Fruit fly (Drosophila melanogaster): Measurements from ENCODE around the gene CG31913.

CG31913 gene

DNA sequence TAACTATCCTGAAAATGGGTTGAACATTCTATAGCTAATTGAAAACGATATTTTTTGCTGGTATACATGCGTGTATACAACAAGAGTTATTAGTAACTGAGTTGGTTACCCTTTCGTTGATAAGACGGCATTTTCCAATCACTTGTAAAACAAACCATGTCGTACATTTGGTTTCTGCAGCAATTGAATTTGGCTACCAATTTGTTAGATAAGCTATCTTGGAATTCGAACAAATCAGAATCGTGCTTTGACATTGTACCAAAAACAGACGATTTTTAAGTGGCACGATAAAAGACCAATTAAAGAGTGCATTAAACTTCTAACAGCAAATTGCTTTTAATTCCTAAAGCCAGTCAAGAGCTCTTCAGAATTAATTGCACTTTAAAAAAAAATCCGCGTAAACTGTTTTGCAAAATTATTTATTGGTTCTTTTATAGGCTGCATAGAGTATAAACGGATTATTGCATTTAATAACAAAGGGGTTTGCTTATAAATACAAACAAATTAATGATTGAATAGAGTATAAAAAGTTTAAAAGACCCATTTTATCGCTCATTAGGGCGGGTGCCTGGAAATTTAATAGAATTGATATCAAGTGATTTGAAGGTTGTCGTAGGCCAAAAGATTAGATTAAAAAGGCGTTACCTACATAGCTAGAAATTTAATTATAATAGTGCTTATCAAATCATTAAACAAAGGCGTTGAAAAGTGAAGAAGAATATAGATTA, 7.1 kb downstream of the CG31913 start:
- TF ChIP-seq noc (tag; optimal IDR thresholded peaks at IDR 0.05), result no peak

DNA sequence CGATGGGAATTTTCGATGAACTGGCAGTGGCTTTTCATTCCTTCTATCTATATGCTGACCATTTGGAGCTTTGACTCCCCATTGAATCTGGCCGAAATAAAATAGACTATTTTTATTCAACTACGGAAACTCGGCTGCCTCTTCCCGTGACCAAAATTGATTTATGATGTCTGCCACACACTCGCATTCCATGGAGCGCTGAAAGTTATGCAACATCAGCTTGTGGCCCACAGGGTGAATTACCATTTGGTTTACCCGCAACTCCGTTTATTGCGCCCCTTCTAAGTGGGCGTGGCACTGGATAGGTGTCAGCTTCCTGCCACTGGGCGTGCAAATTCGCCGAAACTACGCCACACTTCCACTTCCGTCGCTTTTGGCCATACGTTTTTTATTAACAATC, 9.3 kb downstream of the CG31913 start:
- no peak for TF ChIP-seq noc (tag; optimal IDR thresholded peaks at IDR 0.05)

dm6 chr2L:5795192-5795591, 11.4 kb downstream of the CG31913 start:
- TF ChIP-seq noc (tag; optimal IDR thresholded peaks at IDR 0.05), result no peak

DNA sequence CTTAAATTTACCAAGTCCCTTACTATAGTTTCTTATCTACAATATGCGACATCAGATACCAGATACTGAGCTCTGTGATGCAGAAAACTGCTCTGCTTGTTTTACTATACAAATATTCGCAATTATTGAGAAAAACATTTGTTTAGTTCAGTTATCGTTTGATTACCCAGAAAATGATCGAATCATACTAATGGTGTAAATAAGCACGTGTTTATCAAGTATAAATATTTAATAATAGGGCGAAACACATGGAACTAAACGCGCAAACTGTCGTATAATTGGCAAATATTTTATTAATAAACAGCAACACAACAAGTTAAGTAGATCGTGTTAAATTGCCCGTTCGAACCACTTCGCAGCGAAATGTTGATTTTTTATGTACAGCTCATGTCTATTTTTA, 14.1 kb downstream of the CG31913 start:
- no peak for TF ChIP-seq noc (tag; optimal IDR thresholded peaks at IDR 0.05)

- no peak for TF ChIP-seq noc (tag; optimal IDR thresholded peaks at IDR 0.05)
Measured at dm6 chr2L:5798629-5799028, 14.8 kb downstream of the CG31913 start.

- no peak for TF ChIP-seq noc (tag; optimal IDR thresholded peaks at IDR 0.05)
Measured at dm6 chr2L:5799435-5800387, 15.9 kb downstream of the CG31913 start, which contains the start of gene CG9171. Gene CG9171, minus strand, starts transcription at chr2L:5800253.

dm6 chr2L:5800388-5800748, 16.5 kb downstream of the CG31913 start:
- no peak for TF ChIP-seq noc (tag; optimal IDR thresholded peaks at IDR 0.05)

DNA sequence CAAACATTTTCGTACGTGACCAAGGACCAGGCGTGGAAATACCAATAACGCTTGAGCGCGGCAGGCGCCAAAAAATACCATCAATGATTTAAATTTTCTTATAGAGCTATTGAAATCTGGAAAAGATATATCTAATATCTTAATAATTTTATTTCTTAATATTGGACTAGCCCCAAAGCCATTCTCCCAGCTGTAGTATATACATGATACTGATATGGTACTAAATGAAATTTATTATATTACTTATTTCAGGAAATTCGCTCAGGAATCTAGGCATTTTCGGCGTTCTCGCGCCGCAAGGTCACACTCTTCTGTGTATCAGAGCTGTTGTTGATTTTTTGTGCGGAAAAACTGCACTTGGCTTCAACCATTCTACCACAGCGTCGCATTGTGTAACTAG, 18.1 kb downstream of the CG31913 start, which contains the start of the genes CG14005 and CG7239:
TSS of gene CG14005 (minus strand) at position 50 of the 400 bp plus-strand sequence.
TSS of gene CG7239 (plus strand) at position 295 of the 400 bp plus-strand sequence.
- no peak for TF ChIP-seq noc (tag; optimal IDR thresholded peaks at IDR 0.05)

- TF ChIP-seq noc (tag; optimal IDR thresholded peaks at IDR 0.05), result no peak
Measured at dm6 chr2L:5804077-5804476, 20.2 kb downstream of the CG31913 start.

dm6 chr2L:5805091-5805817, 21.4 kb downstream of the CG31913 start, which contains the start of gene CG11034:
Gene CG11034, plus strand, starts transcription at chr2L:5805395.
- TF ChIP-seq noc (tag; optimal IDR thresholded peaks at IDR 0.05), result no peak

DNA sequence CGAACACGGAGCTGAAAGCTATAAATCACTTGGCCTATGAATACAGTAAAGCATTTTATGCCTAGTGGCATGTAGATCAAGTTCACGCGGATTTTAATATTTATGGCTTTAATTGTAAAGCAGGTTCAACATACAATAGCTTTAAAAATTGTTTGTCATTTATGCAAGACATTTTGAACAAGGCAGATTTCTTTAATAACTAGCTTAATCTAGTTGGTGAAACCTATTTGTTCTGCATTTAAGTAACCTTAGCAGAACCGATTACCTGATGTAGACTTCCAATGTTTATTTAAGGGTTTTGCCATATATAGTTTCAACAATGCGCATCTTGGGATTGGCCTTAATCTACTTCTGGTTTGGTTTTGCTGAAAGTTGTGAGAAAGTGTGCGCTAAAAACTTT, 27.4 kb downstream of the CG31913 start, which contains the start of gene CG43307:
TSS of gene CG43307 (plus strand) at position 301 of the 400 bp plus-strand sequence.
- no peak for TF ChIP-seq noc (tag; optimal IDR thresholded peaks at IDR 0.05)

DNA sequence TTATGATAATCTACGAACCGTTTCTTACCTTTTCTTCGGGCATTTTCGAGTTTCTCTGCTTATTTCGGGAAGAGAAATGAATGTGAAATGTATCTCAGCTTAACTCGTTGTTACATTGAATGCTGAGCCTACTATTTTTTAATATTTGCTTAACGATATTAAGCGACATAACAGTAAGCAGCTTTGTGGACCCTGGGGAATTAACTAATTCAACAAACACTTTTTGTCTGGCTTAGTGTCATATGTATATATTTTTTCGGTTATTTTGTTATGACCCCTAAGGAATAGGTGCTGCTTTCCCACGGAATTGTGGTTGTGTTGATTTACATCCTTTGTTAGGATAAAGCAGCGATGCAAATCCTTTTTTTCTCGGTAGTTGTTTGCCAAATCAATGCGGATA, 34.5 kb downstream of the CG31913 start, which contains the start of gene COX6CL:
TSS of gene COX6CL (minus strand) at position 101 of the 400 bp plus-strand sequence.
- no peak for TF ChIP-seq noc (tag; optimal IDR thresholded peaks at IDR 0.05)

- no peak for TF ChIP-seq noc (tag; optimal IDR thresholded peaks at IDR 0.05)
Measured at dm6 chr2L:5820930-5821329, 37.1 kb downstream of the CG31913 start.

dm6 chr2L:5823704-5824103, 39.9 kb downstream of the CG31913 start, which contains the start of gene TrissinR:
Gene TrissinR, plus strand, starts transcription at chr2L:5824004.
- no peak for TF ChIP-seq noc (tag; optimal IDR thresholded peaks at IDR 0.05)

All from whole organism, larva.